Fruit fly (Drosophila melanogaster) whole organism, prepupa: ENCODE data around the gene CG31633.

Experiments used
- Blimp-1 ChIP-seq: fragments of 200-800 bp; sonication (Bioruptor generic); optimal IDR thresholded peaks from 3 replicates; lab custom pipeline; 2017; ENCODE audit warnings: missing biosample characterization, missing genetic modification characterization, mild to moderate bottlenecking, moderate library complexity, missing genetic modification reagents
- CG10669 ChIP-seq: fragments of 200-800 bp; sonication (Bioruptor generic); optimal IDR thresholded peaks from 3 replicates; lab custom pipeline; 2018; ENCODE audit warnings: missing biosample characterization, mild to moderate bottlenecking, missing genetic modification characterization, moderate library complexity
- CG11294 ChIP-seq: fragments of 200-800 bp; sonication (Bioruptor generic); IDR thresholded peaks from 2 replicates; pipeline ENCODE4 v1.3.6; 2022; ENCODE audit warnings: missing biosample characterization, missing genetic modification characterization
- CG11762 ChIP-seq: fragments of 200-800 bp; sonication (Bioruptor generic); optimal IDR thresholded peaks from 3 replicates; lab custom pipeline; 2016; ENCODE audit warnings: missing biosample characterization, missing genetic modification characterization; ENCODE audit not compliant: insufficient read depth
- CG16779 ChIP-seq: fragments of 200-800 bp; sonication (Bioruptor generic); optimal IDR thresholded peaks from 3 replicates; lab custom pipeline; 2017; ENCODE audit warnings: missing biosample characterization, mild to moderate bottlenecking, missing genetic modification characterization
- CG3032 ChIP-seq: fragments of 200-800 bp; optimal IDR thresholded peaks from 2 replicates; lab custom pipeline; 2019; ENCODE audit warnings: missing biosample characterization, mild to moderate bottlenecking, missing genetic modification characterization, moderate library complexity
- CG31627 ChIP-seq: fragments of 200-800 bp; sonication (Bioruptor generic); optimal IDR thresholded peaks from 3 replicates; lab custom pipeline; 2016; ENCODE audit warnings: missing biosample characterization, missing genetic modification characterization
- CG6163 ChIP-seq: fragments of 200-800 bp; sonication (Bioruptor generic); IDR thresholded peaks from 3 replicates; pipeline ENCODE4 v1.3.6; 2022; ENCODE audit warnings: missing biosample characterization, missing genetic modification characterization
- CG6276 ChIP-seq: fragments of 200-800 bp; sonication (Bioruptor generic); optimal IDR thresholded peaks from 2 replicates; lab custom pipeline; 2017; ENCODE audit warnings: missing biosample characterization, mild to moderate bottlenecking, missing genetic modification characterization
- CG6854 ChIP-seq: fragments of 200-800 bp; sonication (Bioruptor generic); optimal IDR thresholded peaks from 2 replicates; lab custom pipeline; 2017; ENCODE audit warnings: missing biosample characterization, mild to moderate bottlenecking, missing genetic modification characterization
- CG7368 ChIP-seq: fragments of 200-800 bp; sonication (Bioruptor generic); optimal IDR thresholded peaks from 3 replicates; lab custom pipeline; 2016; ENCODE audit warnings: missing biosample characterization, missing genetic modification characterization
- CG8119 ChIP-seq: fragments of 200-800 bp; sonication (Bioruptor generic); IDR thresholded peaks from 3 replicates; pipeline ENCODE4 v1.3.6; 2022; ENCODE audit warnings: missing biosample characterization, missing genetic modification characterization
- CG8319 ChIP-seq: fragments of 200-800 bp; sonication (Bioruptor generic); optimal IDR thresholded peaks from 3 replicates; lab custom pipeline; 2016; ENCODE audit warnings: missing biosample characterization, missing genetic modification characterization
- CG8632 ChIP-seq: fragments of 200-800 bp; sonication (Bioruptor generic); optimal IDR thresholded peaks from 3 replicates; lab custom pipeline; 2016; ENCODE audit warnings: missing biosample characterization, missing genetic modification characterization
- CG9139 ChIP-seq: fragments of 200-800 bp; sonication (Bioruptor generic); optimal IDR thresholded peaks from 3 replicates; lab custom pipeline; 2017; ENCODE audit warnings: missing biosample characterization, mild to moderate bottlenecking, missing genetic modification characterization
- Eip75B ChIP-seq: fragments of 200-800 bp; sonication (Bioruptor generic); optimal IDR thresholded peaks from 3 replicates; lab custom pipeline; 2016; ENCODE audit warnings: missing biosample characterization, missing genetic modification characterization
- Eip78C ChIP-seq: fragments of 200-800 bp; sonication (Bioruptor generic); peaks from one replicate; lab custom pipeline; 2016; ENCODE audit warnings: missing biosample characterization, missing genetic modification characterization
- Eip93F ChIP-seq: fragments of 200-800 bp; sonication (Bioruptor generic); optimal IDR thresholded peaks from 2 replicates; lab custom pipeline; 2016; ENCODE audit warnings: missing biosample characterization, mild to moderate bottlenecking, missing genetic modification characterization
- Ets21C ChIP-seq: fragments of 200-800 bp; sonication (Bioruptor generic); optimal IDR thresholded peaks from 3 replicates; lab custom pipeline; 2016; ENCODE audit warnings: missing biosample characterization, missing genetic modification characterization
- Ets96B ChIP-seq: fragments of 200-800 bp; optimal IDR thresholded peaks from 2 replicates; lab custom pipeline; 2019; ENCODE audit warnings: missing biosample characterization, mild to moderate bottlenecking, missing genetic modification characterization, moderate library complexity
- Gug ChIP-seq: fragments of 200-800 bp; sonication (Bioruptor generic); IDR thresholded peaks from 2 replicates; pipeline ENCODE4 v1.3.6; 2022; ENCODE audit warnings: missing biosample characterization, missing genetic modification characterization
- Hr38 ChIP-seq: sonication (Bioruptor generic); optimal IDR thresholded peaks from 2 replicates; lab custom pipeline; 2016; ENCODE audit warnings: missing biosample characterization, missing genetic modification characterization
- Hr39 ChIP-seq: fragments of 200-800 bp; sonication (Bioruptor generic); optimal IDR thresholded peaks from 2 replicates; lab custom pipeline; 2016; ENCODE audit warnings: missing biosample characterization, missing genetic modification characterization
- Lpt ChIP-seq: fragments of 200-800 bp; sonication (Bioruptor generic); optimal IDR thresholded peaks from 3 replicates; lab custom pipeline; 2016; ENCODE audit warnings: missing biosample characterization, missing genetic modification characterization
- Met ChIP-seq: fragments of 200-800 bp; sonication (Bioruptor generic); optimal IDR thresholded peaks from 3 replicates; lab custom pipeline; 2016; ENCODE audit warnings: missing biosample characterization, missing genetic modification characterization
- Smox ChIP-seq: fragments of 200-800 bp; sonication (Bioruptor generic); optimal IDR thresholded peaks from 3 replicates; lab custom pipeline; 2016; ENCODE audit warnings: missing biosample characterization, missing genetic modification characterization
- Sox102F ChIP-seq: fragments of 200-800 bp; sonication (Bioruptor generic); optimal IDR thresholded peaks from 2 replicates; lab custom pipeline; 2016; ENCODE audit warnings: missing biosample characterization, mild to moderate bottlenecking, missing genetic modification characterization
- Sox14 ChIP-seq: fragments of 200-800 bp; sonication (Bioruptor generic); optimal IDR thresholded peaks from 3 replicates; lab custom pipeline; 2016; ENCODE audit warnings: missing biosample characterization, missing genetic modification characterization
- cyc ChIP-seq: fragments of 200-800 bp; sonication (Bioruptor generic); optimal IDR thresholded peaks from 3 replicates; lab custom pipeline; 2016; ENCODE audit warnings: missing biosample characterization, missing genetic modification characterization
- dsx ChIP-seq: fragments of 200-800 bp; optimal IDR thresholded peaks from 3 replicates; lab custom pipeline; 2019; ENCODE audit warnings: missing biosample characterization, mild to moderate bottlenecking, missing genetic modification characterization, moderate library complexity; ENCODE audit not compliant: poor library complexity, severe bottlenecking
- eg ChIP-seq: fragments of 200-800 bp; sonication (Bioruptor generic); IDR thresholded peaks from 3 replicates; pipeline ENCODE4 v1.3.6; 2022; ENCODE audit warnings: missing biosample characterization, missing genetic modification characterization
- esn ChIP-seq: fragments of 200-800 bp; sonication (Bioruptor generic); optimal IDR thresholded peaks from 2 replicates; lab custom pipeline; 2016; ENCODE audit warnings: missing biosample characterization, mild to moderate bottlenecking, missing genetic modification characterization, moderate library complexity
- fd85E ChIP-seq: fragments of 200-800 bp; sonication (Bioruptor generic); optimal IDR thresholded peaks from 3 replicates; lab custom pipeline; 2016; ENCODE audit warnings: missing biosample characterization, missing genetic modification characterization
- fkh ChIP-seq: fragments of 200-800 bp; sonication (Bioruptor generic); optimal IDR thresholded peaks from 3 replicates; lab custom pipeline; 2017; ENCODE audit warnings: missing biosample characterization, mild to moderate bottlenecking, missing genetic modification characterization, moderate library complexity
- pdm3 ChIP-seq: fragments of 200-800 bp; sonication (Bioruptor generic); optimal IDR thresholded peaks from 3 replicates; lab custom pipeline; 2016; ENCODE audit warnings: missing biosample characterization, missing genetic modification characterization
- svp ChIP-seq: fragments of 200-800 bp; sonication (Bioruptor generic); peaks from one replicate; lab custom pipeline; 2016; ENCODE audit warnings: missing biosample characterization, missing genetic modification characterization
- topi ChIP-seq: fragments of 200-800 bp; sonication (Bioruptor generic); optimal IDR thresholded peaks from 3 replicates; lab custom pipeline; 2016; ENCODE audit warnings: missing biosample characterization, missing genetic modification characterization
- vri ChIP-seq: fragments of 200-800 bp; sonication (Bioruptor generic); optimal IDR thresholded peaks from 3 replicates; lab custom pipeline; 2016; ENCODE audit warnings: missing biosample characterization, mild to moderate bottlenecking, missing genetic modification characterization

The CG31633 gene

DNA sequence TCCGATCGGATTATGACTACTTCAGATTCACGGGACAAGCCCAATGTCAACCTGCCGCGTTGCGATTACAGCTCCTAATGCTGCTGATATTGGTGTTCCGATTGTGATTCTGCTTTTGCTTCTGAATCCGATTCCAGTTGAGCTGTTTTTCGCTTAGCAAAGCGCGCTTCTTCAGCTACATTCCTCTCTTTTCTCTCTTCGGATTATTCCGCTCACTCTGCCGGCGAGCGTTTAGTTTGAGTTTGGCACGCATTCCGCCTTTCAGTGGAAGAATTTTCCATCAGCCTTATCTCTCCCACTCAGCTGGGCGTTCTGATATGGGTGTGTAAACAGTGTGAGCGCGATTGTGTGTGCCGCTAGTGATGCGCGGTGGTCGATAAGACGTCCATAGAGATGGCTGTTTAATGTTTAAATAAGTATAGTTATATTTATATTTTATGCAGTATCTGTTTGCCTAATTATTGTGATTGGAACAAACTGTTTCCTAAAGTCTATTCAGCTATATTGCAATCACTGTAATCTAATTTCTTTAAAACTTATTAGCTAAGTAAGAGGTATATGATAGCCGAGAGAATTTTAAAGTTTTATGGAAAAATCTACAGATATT lies 11.7 kb upstream of the CG31633 start, which contains the start of gene Galt (continued):
- TF ChIP-seq CG16779 (tag; lab: Kevin White, UChicago) (peak; percentile 37), Eip75B (GFP tag; lab: Kevin White, UChicago) (peak; percentile 42), cyc (peak; percentile 9), CG9139 (GFP tag; lab: Kevin White, UChicago) (no peak), CG8632 (GFP tag; lab: Kevin White, UChicago) (peak; percentile 35), Ets21C (no peak), CG6854 (GFP tag; lab: Kevin White, UChicago) (peak; percentile 86), CG11762 (GFP tag; lab: Kevin White, UChicago) (no peak)

DNA sequence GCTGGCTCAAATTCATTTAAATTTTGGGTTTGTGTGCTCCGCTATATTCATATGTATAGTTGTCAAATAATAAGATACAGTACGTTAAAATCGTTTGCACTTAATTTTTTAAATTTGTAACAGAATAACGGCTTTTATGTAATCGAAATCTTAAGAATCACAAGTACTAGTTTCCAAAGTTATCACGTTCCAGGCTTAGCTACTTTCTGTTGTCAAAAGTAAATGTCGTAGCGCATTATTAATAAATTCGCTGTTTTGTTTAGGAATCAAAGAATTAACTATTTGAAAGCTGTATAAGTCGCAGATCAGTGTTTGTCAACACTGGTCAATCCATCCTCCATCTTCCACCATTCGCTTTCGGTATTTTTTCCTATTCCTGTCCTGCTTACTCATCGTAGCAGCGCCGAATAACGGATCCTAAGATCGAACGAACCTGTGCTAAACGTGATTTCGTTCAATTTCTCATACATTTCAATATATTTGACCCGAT lies 7.5 kb upstream of the CG31633 start, which contains the start of the genes CG13771, CG34310 and cup:
Gene CG13771 (minus strand): TSS at position 51 of the 490 bp plus-strand sequence.
Gene CG34310 (plus strand): TSS at position 103 of the 490 bp plus-strand sequence.
Gene cup (plus strand): TSS at position 103 of the 490 bp plus-strand sequence.
- peak; percentile 54 for TF ChIP-seq Eip78C (GFP tag; lab: Kevin White, UChicago)
- TF ChIP-seq Gug: no peak
- TF ChIP-seq CG11294 (GFP tag; lab: Robert Waterston, UW): no peak
- no peak for TF ChIP-seq CG31627 (GFP tag; lab: Kevin White, UChicago)
- no peak for TF ChIP-seq Ets21C
- no peak for TF ChIP-seq CG7368 (GFP tag; lab: Kevin White, UChicago)

DNA sequence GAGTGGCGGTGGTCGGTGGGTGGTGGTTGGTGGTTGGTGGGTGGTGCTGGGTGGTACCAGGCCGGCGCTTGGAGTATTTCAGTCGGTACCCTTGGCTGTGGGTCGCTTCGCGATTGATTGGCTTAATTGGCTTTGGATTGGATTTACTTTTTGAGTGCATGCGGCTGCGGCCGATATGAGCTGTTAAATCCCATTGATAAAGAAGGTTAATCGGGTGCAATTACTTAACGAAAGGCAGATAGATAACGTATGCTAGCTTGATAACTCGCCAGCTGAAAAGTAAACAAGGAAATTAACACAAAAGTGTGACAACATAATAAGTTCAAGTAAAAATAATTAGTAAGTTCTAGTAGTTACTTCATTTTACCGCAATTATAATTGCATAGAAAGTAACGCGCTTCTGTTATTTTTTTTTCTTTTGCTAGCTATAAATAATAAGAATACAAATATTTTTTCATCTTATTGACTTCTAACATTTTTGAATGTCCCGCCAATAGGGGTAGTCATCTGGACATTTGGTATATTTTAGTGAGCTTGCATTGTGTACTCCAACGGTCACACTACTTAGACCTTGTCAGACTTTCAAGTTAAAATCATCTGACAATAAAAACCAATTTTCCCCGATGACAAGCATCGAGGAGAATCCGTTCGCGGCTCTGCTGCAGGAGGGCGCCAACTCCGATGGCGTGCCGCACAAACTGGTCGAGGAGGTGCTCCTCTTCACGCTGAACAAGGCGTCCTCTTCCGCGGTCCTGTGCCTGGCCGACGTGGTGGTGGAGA lies 2.0 kb upstream of the CG31633 start, which contains the start of the genes CG31636 and Ube4A:
Gene CG31636 (minus strand): TSS at position 184 of the 780 bp plus-strand sequence.
Gene Ube4A (plus strand): TSS at position 549 of the 780 bp plus-strand sequence.
- TF ChIP-seq CG8632 (GFP tag; lab: Kevin White, UChicago): no peak
- no peak for TF ChIP-seq Eip75B (GFP tag; lab: Kevin White, UChicago)
- no peak for TF ChIP-seq dsx (GFP tag; lab: Kevin White, UChicago)
- TF ChIP-seq vri (GFP tag; lab: Kevin White, UChicago): peak; percentile 82
- TF ChIP-seq cyc: no peak
- TF ChIP-seq svp: peak; percentile 100
- no peak for TF ChIP-seq Lpt (GFP tag; lab: Kevin White, UChicago)

DNA sequence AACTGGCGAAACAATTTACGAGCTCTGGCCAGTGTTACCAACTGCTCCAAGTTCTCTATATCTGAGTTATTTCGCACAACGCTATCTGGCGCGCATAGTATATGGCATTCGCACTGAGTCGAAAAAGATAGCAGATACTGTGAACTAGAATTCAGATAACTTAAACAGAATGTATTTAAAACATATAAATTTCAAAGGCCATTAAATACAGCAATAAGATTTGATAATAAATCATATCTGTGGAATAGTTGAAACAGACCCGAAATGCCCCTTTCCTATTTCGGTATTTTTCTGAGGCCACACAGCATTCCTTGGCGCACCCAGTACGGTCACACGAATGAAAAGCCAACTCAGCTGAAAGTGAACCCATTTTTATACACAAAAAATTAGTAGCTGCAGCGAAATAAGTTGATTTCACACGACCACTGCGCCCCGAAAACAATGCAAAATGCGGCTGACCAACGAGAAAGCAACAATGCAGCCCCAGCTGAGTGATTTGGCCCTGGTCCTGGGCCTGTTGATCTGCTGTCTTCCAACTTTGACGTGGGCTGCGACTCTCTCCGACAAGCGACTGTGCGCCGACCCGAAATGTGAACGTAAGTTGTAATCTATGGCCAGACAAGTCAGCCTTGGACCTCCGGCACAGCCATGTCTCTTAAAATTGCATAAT lies 6.9 kb downstream of the CG31633 start, which contains the start of the genes CG31635 and Tango1:
Gene CG31635 (minus strand): TSS at position 30 of the 670 bp plus-strand sequence.
Gene Tango1 (plus strand): TSS at position 304 of the 670 bp plus-strand sequence.
- 0 out of 3 replicates have a peak, but pooled peaks have one; percentile 22 for TF ChIP-seq eg (GFP tag; lab: Robert Waterston, UW)
- TF ChIP-seq CG8119: no peak
- no peak for TF ChIP-seq Ets21C
- TF ChIP-seq Hr38 (GFP tag; lab: Kevin White, UChicago): no peak
- TF ChIP-seq CG6854 (GFP tag; lab: Kevin White, UChicago): no peak
- no peak for TF ChIP-seq topi (GFP tag; lab: Kevin White, UChicago)
- peak; percentile 11 for TF ChIP-seq esn (GFP tag; lab: Kevin White, UChicago)
- no peak for TF ChIP-seq Smox
- TF ChIP-seq Met (GFP tag; lab: Kevin White, UChicago): no peak
- TF ChIP-seq CG3032: peak; percentile 22
- peak; percentile 39; the same call in 1 of the 3 replicates for TF ChIP-seq CG6163
- no peak for TF ChIP-seq CG8319 (GFP tag; lab: Kevin White, UChicago)
- TF ChIP-seq CG11762 (GFP tag; lab: Kevin White, UChicago): no peak
- no peak for TF ChIP-seq pdm3 (GFP tag; lab: Kevin White, UChicago)
- no peak for TF ChIP-seq fkh (GFP tag; lab: Kevin White, UChicago)
- TF ChIP-seq Ets96B (tag; lab: Kevin White, UChicago): no peak
- TF ChIP-seq CG6276: no peak
- no peak for TF ChIP-seq Hr39
- TF ChIP-seq Eip93F (GFP tag; lab: Kevin White, UChicago): no peak
- peak; percentile 48 for TF ChIP-seq CG31627 (GFP tag; lab: Kevin White, UChicago)
- no peak for TF ChIP-seq Sox102F (GFP tag; lab: Kevin White, UChicago)
- no peak for TF ChIP-seq Eip78C (GFP tag; lab: Kevin White, UChicago)
- peak; percentile 20 for TF ChIP-seq vri (GFP tag; lab: Kevin White, UChicago)
- peak; percentile 51 for TF ChIP-seq Sox14
- no peak for TF ChIP-seq Eip75B (GFP tag; lab: Kevin White, UChicago)
- TF ChIP-seq CG16779 (tag; lab: Kevin White, UChicago): no peak
- TF ChIP-seq Lpt (GFP tag; lab: Kevin White, UChicago): no peak
- no peak for TF ChIP-seq fd85E (GFP tag; lab: Kevin White, UChicago)
- TF ChIP-seq Gug: peak; percentile 21; the same call in 1 of the 2 replicates
- TF ChIP-seq cyc: peak; percentile 53
- TF ChIP-seq CG10669 (GFP tag; lab: Kevin White, UChicago): no peak
- TF ChIP-seq Blimp-1 (GFP tag; lab: Kevin White, UChicago): peak; percentile 48
- peak; percentile 83 for TF ChIP-seq svp
